Worm (Caenorhabditis elegans): ENCODE measurements around the gene mrp-7.
"Not testable (repeated sequence)": the region's sequence is repeated elsewhere in the genome, so short reads cannot be mapped to it uniquely, and the experiment has no call there.

The mrp-7 gene

ce11 chrV:19711646-19712045, 37.0 kb downstream of the mrp-7 start, which contains the start of gene Y43F8C.23:
TSS of gene Y43F8C.23 (minus strand) at chrV:19711746.
- not testable (repeated sequence) for TF ChIP-seq W03F9.2, him-1, dao-5 (tag; optimal IDR thresholded peaks at IDR 0.05)

ce11 chrV:19715419-19715818, 40.8 kb downstream of the mrp-7 start, which contains the start of gene Y43F8C.16:
TSS of gene Y43F8C.16 (minus strand) at chrV:19715519.
- TF ChIP-seq W03F9.2 (tag; optimal IDR thresholded peaks at IDR 0.05), result no peak

ce11 chrV:19715847-19716246, 41.2 kb downstream of the mrp-7 start, which contains the start of gene Y43F8C.17:
TSS of gene Y43F8C.17 (plus strand) at chrV:19716147.
- TF ChIP-seq him-1 (tag; optimal IDR thresholded peaks at IDR 0.05) (no peak), W03F9.2 (tag; optimal IDR thresholded peaks at IDR 0.05) (no peak), dao-5 (tag; optimal IDR thresholded peaks at IDR 0.05) (no peak)

ce11 chrV:19717933-19718332, 43.3 kb downstream of the mrp-7 start:
- no peak for TF ChIP-seq W03F9.2 (tag; optimal IDR thresholded peaks at IDR 0.05)
- no peak for TF ChIP-seq dao-5 (tag; optimal IDR thresholded peaks at IDR 0.05)
- TF ChIP-seq him-1 (tag; optimal IDR thresholded peaks at IDR 0.05), result no peak

ce11 chrV:19718660-19719059, 44.0 kb downstream of the mrp-7 start:
- no peak for TF ChIP-seq W03F9.2 (tag; optimal IDR thresholded peaks at IDR 0.05)
- TF ChIP-seq him-1 (tag; optimal IDR thresholded peaks at IDR 0.05), result no peak
- TF ChIP-seq dao-5 (tag; optimal IDR thresholded peaks at IDR 0.05), result no peak

ce11 chrV:19719253-19719652, 44.6 kb downstream of the mrp-7 start, which contains the start of gene Y116F11A.6:
TSS of gene Y116F11A.6 (plus strand) at chrV:19719553.
- TF ChIP-seq him-1 (tag; optimal IDR thresholded peaks at IDR 0.05) (no peak), dao-5 (tag; optimal IDR thresholded peaks at IDR 0.05) (no peak), W03F9.2 (tag; optimal IDR thresholded peaks at IDR 0.05) (no peak)

- TF ChIP-seq W03F9.2 (tag; optimal IDR thresholded peaks at IDR 0.05) (no peak), dao-5 (tag; optimal IDR thresholded peaks at IDR 0.05) (no peak), him-1 (tag; optimal IDR thresholded peaks at IDR 0.05) (no peak)
Measured at ce11 chrV:19722881-19723280, 48.2 kb downstream of the mrp-7 start.

- TF ChIP-seq him-1 (tag; optimal IDR thresholded peaks at IDR 0.05), result no peak
- TF ChIP-seq W03F9.2 (tag; optimal IDR thresholded peaks at IDR 0.05), result no peak
- no peak for TF ChIP-seq dao-5 (tag; optimal IDR thresholded peaks at IDR 0.05)
Measured at ce11 chrV:19724589-19724988, 49.9 kb downstream of the mrp-7 start.

- TF ChIP-seq W03F9.2 (tag; optimal IDR thresholded peaks at IDR 0.05) (no peak), dao-5 (tag; optimal IDR thresholded peaks at IDR 0.05) (no peak), him-1 (tag; optimal IDR thresholded peaks at IDR 0.05) (no peak)
Measured at ce11 chrV:19727990-19728389, 53.3 kb downstream of the mrp-7 start.

- no peak for TF ChIP-seq him-1 (tag; optimal IDR thresholded peaks at IDR 0.05)
- TF ChIP-seq dao-5 (tag; optimal IDR thresholded peaks at IDR 0.05), result no peak
- TF ChIP-seq W03F9.2 (tag; optimal IDR thresholded peaks at IDR 0.05), result no peak
Measured at ce11 chrV:19728731-19729130, 54.1 kb downstream of the mrp-7 start, which contains the start of gene Y116F11A.3. TSS of gene Y116F11A.3 (plus strand) at chrV:19729031.

ce11 chrV:19730280-19730679, 55.6 kb downstream of the mrp-7 start, which contains the start of gene Y116F11A.1:
TSS of gene Y116F11A.1 (plus strand) at chrV:19730580.
- no peak for TF ChIP-seq W03F9.2 (tag; optimal IDR thresholded peaks at IDR 0.05)
- no peak for TF ChIP-seq him-1 (tag; optimal IDR thresholded peaks at IDR 0.05)
- TF ChIP-seq dao-5 (tag; optimal IDR thresholded peaks at IDR 0.05), result no peak

- TF ChIP-seq dao-5 (tag; optimal IDR thresholded peaks at IDR 0.05), result no peak
- no peak for TF ChIP-seq W03F9.2 (tag; optimal IDR thresholded peaks at IDR 0.05)
- TF ChIP-seq him-1 (tag; optimal IDR thresholded peaks at IDR 0.05), result no peak
Measured at ce11 chrV:19733728-19734127, 59.1 kb downstream of the mrp-7 start.

- TF ChIP-seq him-1 (tag; optimal IDR thresholded peaks at IDR 0.05) (no peak), dao-5 (tag; optimal IDR thresholded peaks at IDR 0.05) (no peak), W03F9.2 (tag; optimal IDR thresholded peaks at IDR 0.05) (no peak)
Measured at ce11 chrV:19737458-19737857, 62.8 kb downstream of the mrp-7 start, which contains the start of gene W04E12.7. TSS of gene W04E12.7 (minus strand) at chrV:19737558.

ce11 chrV:19738117-19738516, 63.5 kb downstream of the mrp-7 start, which contains the start of gene fbxa-131:
TSS of gene fbxa-131 (plus strand) at chrV:19738417.
- TF ChIP-seq dao-5 (tag; optimal IDR thresholded peaks at IDR 0.05), result no peak
- TF ChIP-seq W03F9.2 (tag; optimal IDR thresholded peaks at IDR 0.05), result no peak
- no peak for TF ChIP-seq him-1 (tag; optimal IDR thresholded peaks at IDR 0.05)

ce11 chrV:19741034-19741433, 66.4 kb downstream of the mrp-7 start, which contains the start of gene W04E12.2:
TSS of gene W04E12.2 (minus strand) at chrV:19741134.
- TF ChIP-seq W03F9.2 (tag; optimal IDR thresholded peaks at IDR 0.05), result no peak
- no peak for TF ChIP-seq dao-5 (tag; optimal IDR thresholded peaks at IDR 0.05)
- no peak for TF ChIP-seq him-1 (tag; optimal IDR thresholded peaks at IDR 0.05)
